Worm (Caenorhabditis elegans): ENCODE results near the gene F40A3.2.

The F40A3.2 gene

ce11 chrV:7878411-7878964 is at the start of gene F40A3.2:
F40A3.2 (plus strand) TSS chrV:7878914.
- no peak for TF ChIP-seq ama-1 (optimal IDR thresholded peaks at IDR 0.05)
- TF ChIP-seq ama-1 (GFP tag; optimal IDR thresholded peaks at IDR 0.05), result no peak
- peak; percentile 41; the same call in 1 of the 2 replicates for TF ChIP-seq hsf-1 (GFP tag; IDR thresholded peaks at IDR 0.05)

DNA sequence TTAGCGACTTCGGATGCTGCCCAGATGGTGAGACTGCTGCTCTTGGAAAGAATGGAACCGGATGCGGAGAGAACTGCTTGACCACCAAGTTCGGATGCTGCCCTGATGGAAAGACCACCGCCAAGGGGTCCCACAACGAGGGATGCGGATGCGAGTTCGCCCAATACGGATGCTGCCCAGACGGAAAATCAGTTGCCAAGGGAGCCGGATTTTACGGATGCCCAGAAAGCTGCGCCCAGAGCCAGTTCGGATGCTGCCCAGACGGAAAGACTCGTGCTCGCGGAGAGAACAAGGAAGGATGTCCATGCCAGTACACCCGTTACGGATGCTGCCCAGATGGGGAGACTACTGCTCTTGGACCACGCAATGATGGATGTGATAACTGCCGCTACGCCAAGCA is 47.8 kb upstream of the F40A3.2 start:
- TF ChIP-seq Y95B8A.8 (GFP tag; IDR thresholded peaks at IDR 0.05) (no peak), zfh-2 (GFP tag; conservative IDR thresholded peaks at IDR 0.05) (peak; percentile 84), dox-1 (GFP tag; IDR thresholded peaks at IDR 0.05) (0 out of 2 replicates have a peak, but pooled peaks have one; percentile 24), nfya-1 (tag; optimal IDR thresholded peaks at IDR 0.05; ENCODE audit: borderline replicate concordance, insufficient read depth) (no peak), ceh-27 (GFP tag; optimal IDR thresholded peaks at IDR 0.05) (no peak), ztf-26 (tag; optimal IDR thresholded peaks at IDR 0.05) (no peak), ZK185.1 (tag; optimal IDR thresholded peaks at IDR 0.05; ENCODE audit: poor library complexity, severe bottlenecking) (no peak), F37B4.10 (GFP tag; IDR thresholded peaks at IDR 0.05) (0 out of 2 replicates have a peak, but pooled peaks have one; percentile 29), ztf-28 (GFP tag; IDR thresholded peaks at IDR 0.05) (0 out of 2 replicates have a peak, but pooled peaks have one; percentile 19)

DNA sequence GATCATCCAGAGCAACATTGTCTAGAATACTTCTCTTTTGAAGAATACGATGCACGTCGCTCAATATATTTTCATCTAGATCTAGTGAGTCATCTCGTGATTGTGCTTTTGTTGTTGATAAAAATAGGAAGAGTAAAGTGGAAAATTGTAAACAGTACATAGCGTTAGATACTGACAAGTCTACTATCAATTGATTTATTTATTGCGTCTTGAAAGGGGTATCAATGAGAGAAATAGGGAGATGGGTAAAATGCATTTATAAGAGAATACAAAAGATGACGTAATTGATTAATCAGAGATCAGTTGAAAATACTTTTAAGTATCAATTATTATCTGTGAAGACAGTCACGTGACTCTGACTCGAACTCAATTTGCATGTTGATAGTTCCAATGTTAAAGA is 41.8 kb upstream of the F40A3.2 start, which contains the start of gene txt-5:
Gene txt-5 (minus strand): TSS at position 224 of the 400 bp plus-strand sequence.
- no peak for TF ChIP-seq T07F8.4 (tag; optimal IDR thresholded peaks at IDR 0.05)
- TF ChIP-seq F10E7.11 (tag; optimal IDR thresholded peaks at IDR 0.05), result no peak
- TF ChIP-seq madf-3 (GFP tag; IDR thresholded peaks at IDR 0.05), result no peak
- TF ChIP-seq pbrm-1 (GFP tag; IDR thresholded peaks at IDR 0.05), result no peak
- no peak for TF ChIP-seq lsy-27 (tag; optimal IDR thresholded peaks at IDR 0.05; ENCODE audit: borderline replicate concordance, insufficient read depth)
- TF ChIP-seq Y56A3A.18 (GFP tag; IDR thresholded peaks at IDR 0.05), result no peak

DNA sequence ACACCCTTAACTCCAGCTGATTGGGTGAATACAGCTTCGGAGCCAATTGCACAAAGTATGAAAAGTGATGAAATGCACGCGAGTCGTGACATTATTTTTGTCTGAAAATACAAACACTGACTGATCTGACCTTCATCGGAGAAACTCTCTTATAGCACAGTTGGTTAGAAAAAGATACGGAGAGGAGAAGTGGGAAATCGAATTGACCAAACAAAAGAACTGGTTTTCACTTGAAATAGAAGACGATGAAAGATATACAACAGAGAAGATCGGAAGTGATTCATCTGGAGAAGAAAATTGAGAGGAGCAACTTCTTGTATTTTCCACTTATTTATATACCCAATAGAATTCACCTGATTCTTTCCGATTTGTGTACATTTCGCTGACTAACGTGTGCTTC is 40.9 kb upstream of the F40A3.2 start, which contains the start of gene ttr-33:
Gene ttr-33 (minus strand): TSS at position 101 of the 400 bp plus-strand sequence.
- no peak for TF ChIP-seq Y53F4B.3 (GFP tag; IDR thresholded peaks at IDR 0.05)
- TF ChIP-seq hlh-26 (GFP tag; conservative IDR thresholded peaks at IDR 0.05), result no peak
- no peak for TF ChIP-seq ccch-3 (GFP tag; optimal IDR thresholded peaks at IDR 0.05)
- TF ChIP-seq tbx-9 (tag; optimal IDR thresholded peaks at IDR 0.05; ENCODE audit: borderline replicate concordance), result no peak
- no peak for TF ChIP-seq ceh-40 (GFP tag; IDR thresholded peaks at IDR 0.05)
- no peak for TF ChIP-seq aptf-2 (GFP tag; conservative IDR thresholded peaks at IDR 0.05)
- no peak for TF ChIP-seq F10E7.11 (tag; optimal IDR thresholded peaks at IDR 0.05)
- TF ChIP-seq B0336.3 (GFP tag; IDR thresholded peaks at IDR 0.05), result no peak
- TF ChIP-seq nfyb-1 (GFP tag; IDR thresholded peaks at IDR 0.05), result no peak

DNA sequence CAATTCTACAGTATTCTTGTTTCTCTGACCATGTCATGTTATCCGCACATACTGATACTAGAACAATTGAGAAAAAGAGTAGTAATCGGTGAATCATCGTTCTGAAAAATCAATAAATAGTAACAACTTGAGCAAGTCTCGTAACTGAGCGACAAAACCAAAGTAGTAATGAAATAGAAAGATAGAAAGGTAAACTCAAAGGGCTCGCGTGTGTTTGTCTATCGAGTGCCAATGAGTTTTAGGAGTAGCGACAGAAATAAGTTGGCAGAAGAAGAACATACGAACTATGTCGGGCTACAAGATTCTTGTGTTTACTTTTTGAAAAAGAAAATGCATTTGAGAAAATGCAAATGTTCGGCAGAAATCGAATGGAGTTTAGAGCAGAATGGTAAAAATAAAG is 39.2 kb upstream of the F40A3.2 start, which contains the start of gene C37C3.12:
Gene C37C3.12 (minus strand): TSS at position 101 of the 400 bp plus-strand sequence.
- TF ChIP-seq nhr-27 (tag; optimal IDR thresholded peaks at IDR 0.05) (no peak), sea-2 (GFP tag; IDR thresholded peaks at IDR 0.05) (no peak), let-607 (tag; optimal IDR thresholded peaks at IDR 0.05) (no peak), ceh-27 (GFP tag; optimal IDR thresholded peaks at IDR 0.05) (no peak)

DNA sequence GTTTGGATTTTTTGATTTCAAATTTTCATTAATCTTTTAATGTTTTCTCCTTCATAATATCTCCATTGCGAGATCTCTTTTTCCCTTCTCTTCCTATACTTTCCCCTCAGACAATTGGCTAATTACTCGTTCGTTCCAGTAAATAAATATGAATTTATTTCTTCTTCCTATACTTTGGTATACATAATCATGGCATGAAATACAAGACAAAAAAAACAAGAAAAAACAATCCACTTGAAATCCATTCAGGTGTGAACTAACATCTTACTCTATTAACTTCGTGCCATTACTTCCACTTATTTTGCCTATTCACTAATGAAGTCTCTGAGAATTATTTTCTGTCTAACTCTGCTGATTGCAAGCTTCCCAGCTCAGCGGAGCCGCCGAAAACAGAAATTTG is 36.5 kb upstream of the F40A3.2 start, which contains the start of gene grd-8:
Gene grd-8 (plus strand): TSS at position 301 of the 400 bp plus-strand sequence.
- TF ChIP-seq ztf-6 (GFP tag; IDR thresholded peaks at IDR 0.05), result no peak
- no peak for TF ChIP-seq C06A6.2 (GFP tag; conservative IDR thresholded peaks at IDR 0.05)
- no peak for TF ChIP-seq aptf-2 (GFP tag; conservative IDR thresholded peaks at IDR 0.05)
- TF ChIP-seq F22D6.2 (tag; optimal IDR thresholded peaks at IDR 0.05), result no peak
- no peak for TF ChIP-seq hrde-1 (tag; optimal IDR thresholded peaks at IDR 0.05; ENCODE audit: borderline replicate concordance)
- no peak for TF ChIP-seq F52B5.7 (tag; optimal IDR thresholded peaks at IDR 0.05)
- TF ChIP-seq lsl-1 (GFP tag; optimal IDR thresholded peaks at IDR 0.05), result no peak
- no peak for TF ChIP-seq nhr-90 (tag; optimal IDR thresholded peaks at IDR 0.05)
- TF ChIP-seq egl-44 (GFP tag; IDR thresholded peaks at IDR 0.05), result no peak
- no peak for TF ChIP-seq ekl-4 (GFP tag; IDR thresholded peaks at IDR 0.05)
- no peak for TF ChIP-seq xnd-1 (tag; optimal IDR thresholded peaks at IDR 0.05)
- TF ChIP-seq sptf-2 (GFP tag; optimal IDR thresholded peaks at IDR 0.05), result no peak
- TF ChIP-seq K11D2.4 (GFP tag; IDR thresholded peaks at IDR 0.05), result no peak

Data from whole organism, young adult.